Fruit fly (Drosophila melanogaster) whole organism, wandering third instar larva: ENCODE data around the gene CG42512.

ENCODE experiments used
- Abd-B ChIP-seq: fragments of >200 bp; optimal IDR thresholded peaks from 2 replicates; lab custom pipeline; 2017; ENCODE audit warnings: missing biosample characterization, missing genetic modification characterization
- CG32264 ChIP-seq: fragments of 200-800 bp; sonication (Bioruptor generic); optimal IDR thresholded peaks from 2 replicates; lab custom pipeline; 2016; ENCODE audit warnings: missing biosample characterization, missing genetic modification characterization
- CrebA ChIP-seq: fragments of 200-800 bp; sonication (Bioruptor generic); optimal IDR thresholded peaks from 2 replicates; lab custom pipeline; 2016; ENCODE audit warnings: missing biosample characterization, mild to moderate bottlenecking, missing genetic modification characterization, borderline replicate concordance
- Dfd ChIP-seq: fragments of >200 bp; optimal IDR thresholded peaks from 2 replicates; lab custom pipeline; 2017; ENCODE audit warnings: missing biosample characterization, missing genetic modification characterization
- Dif ChIP-seq: fragments of 200-275, 200-300 bp; sonication (Bioruptor generic); optimal IDR thresholded peaks from 2 replicates; lab custom pipeline; 2018; ENCODE audit warnings: missing biosample characterization, missing genetic modification characterization; ENCODE audit not compliant: partially characterized antibody
- HLH106 ChIP-seq: fragments of 200-800 bp; optimal IDR thresholded peaks from 3 replicates; lab custom pipeline; 2019; ENCODE audit warnings: missing biosample characterization, mild to moderate bottlenecking, missing genetic modification characterization, moderate library complexity
- Hnf4 ChIP-seq: fragments of 200-800 bp; sonication (Bioruptor generic); optimal IDR thresholded peaks from 2 replicates; lab custom pipeline; 2016; ENCODE audit warnings: missing biosample characterization, mild to moderate bottlenecking, missing genetic modification characterization
- Hr78 ChIP-seq: fragments of >200 bp; optimal IDR thresholded peaks from 2 replicates; lab custom pipeline; 2017; ENCODE audit warnings: missing biosample characterization, missing genetic modification characterization
- Jra ChIP-seq: sonication (Bioruptor generic); optimal IDR thresholded peaks from 2 replicates; lab custom pipeline; 2016; ENCODE audit warnings: missing biosample characterization, missing genetic modification characterization
- Myc ChIP-seq: fragments of >200 bp; optimal IDR thresholded peaks from 2 replicates; lab custom pipeline; 2017
- N ChIP-seq: fragments of >200 bp; optimal IDR thresholded peaks from 2 replicates; lab custom pipeline; 2018; ENCODE audit warnings: missing biosample characterization, missing external identifiers, missing genetic modification characterization
- OdsH ChIP-seq: fragments of 200-800 bp; sonication (Bioruptor generic); optimal IDR thresholded peaks from 2 replicates; lab custom pipeline; 2016; ENCODE audit warnings: missing biosample characterization, mild to moderate bottlenecking, missing genetic modification characterization
- Rel ChIP-seq, 2 experiments: fragments of 200-800 bp; sonication (Bioruptor generic) in 1 of 2; optimal IDR thresholded peaks; 2 replicates in 1 of 2; 3 replicates in 1 of 2; lab custom pipeline; 2016 to 2019; ENCODE audit warnings: mild to moderate bottlenecking in 2 of 2, missing biosample characterization in 2 of 2, missing genetic modification characterization in 2 of 2, moderate library complexity in 1 of 2
- Sp1 ChIP-seq: fragments of 200-800 bp; sonication (Bioruptor generic); optimal IDR thresholded peaks from 3 replicates; lab custom pipeline; 2019; ENCODE audit warnings: missing biosample characterization, mild to moderate bottlenecking, missing genetic modification characterization, moderate library complexity
- Vsx2 ChIP-seq: fragments of 200-300, 225-300 bp; sonication (Bioruptor generic); optimal IDR thresholded peaks from 2 replicates; lab custom pipeline; 2018; ENCODE audit warnings: missing biosample characterization, missing genetic modification characterization; ENCODE audit not compliant: partially characterized antibody
- br ChIP-seq: fragments of 200-800 bp; sonication (Bioruptor generic); optimal IDR thresholded peaks from 2 replicates; lab custom pipeline; 2016; ENCODE audit warnings: missing biosample characterization, missing genetic modification characterization
- dmrt93B ChIP-seq: fragments of 200-800 bp; sonication (Bioruptor generic); optimal IDR thresholded peaks from 2 replicates; lab custom pipeline; 2018; ENCODE audit warnings: missing biosample characterization, mild to moderate bottlenecking, missing genetic modification characterization
- dsf ChIP-seq: sonication (Bioruptor generic); optimal IDR thresholded peaks from 2 replicates; lab custom pipeline; 2016; ENCODE audit warnings: missing biosample characterization, missing genetic modification characterization, borderline replicate concordance
- foxo ChIP-seq, 2 experiments: fragments of 200-800 bp; sonication (Bioruptor generic); optimal IDR thresholded peaks; 2 replicates in 1 of 2; 3 replicates in 1 of 2; lab custom pipeline; 2016 to 2017; ENCODE audit warnings: missing biosample characterization in 2 of 2, missing genetic modification characterization in 2 of 2
- fru ChIP-seq: fragments of 200-800 bp; sonication (Bioruptor generic); optimal IDR thresholded peaks from 3 replicates; lab custom pipeline; 2016; ENCODE audit warnings: missing biosample characterization, mild to moderate bottlenecking, missing genetic modification characterization
- h ChIP-seq: fragments of 200-800 bp; sonication (Bioruptor generic); optimal IDR thresholded peaks from 3 replicates; lab custom pipeline; 2016; ENCODE audit warnings: missing biosample characterization, mild to moderate bottlenecking, missing genetic modification characterization
- jim ChIP-seq: fragments of 175-275, 200-325 bp; sonication (Bioruptor generic); optimal IDR thresholded peaks from 2 replicates; lab custom pipeline; 2016; ENCODE audit warnings: missing biosample characterization, mild to moderate bottlenecking, missing genetic modification characterization
- lola ChIP-seq: fragments of >200 bp; optimal IDR thresholded peaks from 2 replicates; lab custom pipeline; 2017; ENCODE audit warnings: missing biosample characterization, missing genetic modification characterization
- pan ChIP-seq: fragments of >200 bp; optimal IDR thresholded peaks from 2 replicates; lab custom pipeline; 2017
- psq ChIP-seq: fragments of 200-800 bp; sonication (Bioruptor generic); optimal IDR thresholded peaks from 3 replicates; lab custom pipeline; 2017; ENCODE audit warnings: missing biosample characterization, mild to moderate bottlenecking, missing genetic modification characterization, moderate library complexity
- rgr ChIP-seq: fragments of 200-800 bp; sonication (Bioruptor generic); optimal IDR thresholded peaks from 3 replicates; lab custom pipeline; 2016; ENCODE audit warnings: missing biosample characterization, mild to moderate bottlenecking, missing genetic modification characterization
- sage ChIP-seq: fragments of 200-800 bp; sonication (Bioruptor generic); optimal IDR thresholded peaks from 2 replicates; lab custom pipeline; 2016; ENCODE audit warnings: missing biosample characterization, mild to moderate bottlenecking, missing genetic modification characterization
- sv ChIP-seq: fragments of 200-800 bp; sonication (Bioruptor generic); optimal IDR thresholded peaks from 3 replicates; lab custom pipeline; 2016; ENCODE audit warnings: missing biosample characterization, missing genetic modification characterization
- usp ChIP-seq: fragments of >200 bp; optimal IDR thresholded peaks from 2 replicates; lab custom pipeline; 2017; ENCODE audit warnings: missing biosample characterization, missing genetic modification characterization

Gene CG42512

dm6 chrX:16677163-16677562, 26.0 kb downstream of the CG42512 start:
- TF ChIP-seq Hr78 (no peak), Sp1 (peak; percentile 20), HLH106 (tag; lab: Kevin White, UChicago) (peak; percentile 22)

DNA sequence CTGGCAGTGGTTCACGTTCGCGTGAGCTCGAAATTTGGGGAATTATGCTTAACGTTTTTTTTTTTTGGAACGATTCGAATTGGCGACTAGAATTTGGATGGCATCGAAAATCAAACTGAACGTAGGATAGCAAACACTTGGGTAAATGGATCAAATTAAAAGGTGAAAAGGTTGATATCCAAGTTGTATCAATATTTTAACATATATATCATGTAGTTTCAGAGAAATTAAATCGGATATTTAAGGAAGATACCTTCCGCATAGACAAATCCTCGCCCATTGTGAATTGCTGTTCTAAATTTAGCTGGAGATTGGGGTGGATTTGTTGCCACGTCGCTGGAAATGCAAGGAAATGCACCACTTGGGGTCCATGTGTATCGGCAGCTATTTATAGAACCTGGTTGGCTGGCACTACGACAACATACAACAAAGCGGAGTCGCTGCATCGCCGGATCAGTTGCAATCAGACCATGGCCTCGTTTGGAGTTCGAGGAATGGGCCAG, 27.7 kb downstream of the CG42512 start, which contains the start of the genes CG13010 and sing:
CG13010 (minus strand) TSS at position 101 of the 503 bp plus-strand sequence.
sing (plus strand) TSS at position 453 of the 503 bp plus-strand sequence.
- no peak for TF ChIP-seq Hnf4 (GFP tag; lab: Kevin White, UChicago)
- TF ChIP-seq OdsH, result no peak
- no peak for TF ChIP-seq Rel (GFP tag; optimal IDR thresholded peaks at IDR 0.05; lab: Kevin White, UChicago)
- no peak for TF ChIP-seq Rel (tag; optimal IDR thresholded peaks at IDR 0.05; lab: Kevin White, UChicago)
- TF ChIP-seq pan (lab: Kevin White, UChicago), result no peak
- TF ChIP-seq jim (GFP tag; lab: Kevin White, UChicago), result no peak
- no peak for TF ChIP-seq psq (GFP tag; lab: Kevin White, UChicago)
- TF ChIP-seq Dif (GFP tag; lab: Kevin White, UChicago), result no peak
- TF ChIP-seq CrebA (GFP tag; lab: Kevin White, UChicago), result no peak
- no peak for TF ChIP-seq br
- no peak for TF ChIP-seq fru (GFP tag; lab: Kevin White, UChicago)
- no peak for TF ChIP-seq Hr78
- TF ChIP-seq HLH106 (tag; lab: Kevin White, UChicago), result no peak
- no peak for TF ChIP-seq Vsx2
- TF ChIP-seq dmrt93B (GFP tag; lab: Kevin White, UChicago), result no peak
- no peak for TF ChIP-seq N (GFP tag; lab: Kevin White, UChicago)
- no peak for TF ChIP-seq sage
- TF ChIP-seq Sp1, result no peak
- no peak for TF ChIP-seq CG32264 (GFP tag; lab: Kevin White, UChicago)

- peak; percentile 55 for TF ChIP-seq Jra (GFP tag; lab: Kevin White, UChicago)
- TF ChIP-seq foxo (GFP tag; optimal IDR thresholded peaks at IDR 0.05; lab: Kevin White, UChicago), result peak in 1 of 2 experiments; percentile 5
- no peak for TF ChIP-seq psq (GFP tag; lab: Kevin White, UChicago)
- no peak for TF ChIP-seq Sp1
- TF ChIP-seq Myc (lab: Kevin White, UChicago), result peak; percentile 75
- TF ChIP-seq N (GFP tag; lab: Kevin White, UChicago), result peak; percentile 56
- TF ChIP-seq lola, result no peak
- TF ChIP-seq Dif (GFP tag; lab: Kevin White, UChicago), result peak; percentile 6
Measured at dm6 chrX:16683765-16684164, 32.6 kb downstream of the CG42512 start, which contains the start of gene Axs. Gene Axs, minus strand, starts transcription at chrX:16683895.

DNA sequence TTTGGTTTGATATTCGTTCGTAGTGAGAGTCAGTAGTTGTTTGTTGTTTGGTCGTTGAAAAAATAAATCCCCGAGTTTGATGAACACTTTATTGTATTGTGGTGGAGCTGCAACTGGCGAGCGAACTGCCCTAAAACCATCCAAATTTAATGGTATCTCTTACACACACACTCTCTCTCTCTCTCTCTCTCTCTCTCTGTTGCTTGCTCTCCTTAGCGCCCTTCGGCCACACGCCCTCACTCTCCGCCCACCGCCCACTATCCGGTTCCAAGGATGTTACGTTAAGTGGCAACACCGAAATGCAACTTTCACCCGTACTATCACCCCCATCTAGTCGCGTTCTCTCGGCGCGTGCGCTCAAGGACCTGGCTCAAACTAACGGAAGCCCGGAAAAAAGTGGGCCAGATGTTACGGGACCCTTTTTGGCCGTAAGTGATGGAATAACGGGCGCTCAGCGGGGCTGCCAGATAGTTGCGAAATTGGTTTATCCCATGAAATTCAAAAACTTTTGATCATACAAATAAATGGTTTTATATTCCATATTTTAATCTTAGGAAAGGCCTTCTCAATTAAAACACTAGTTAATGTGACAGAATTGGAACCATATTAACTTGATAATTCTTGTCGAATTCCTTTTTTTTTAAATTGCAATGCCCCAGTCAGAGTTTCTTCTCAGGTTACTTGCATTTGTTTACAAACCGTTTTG, 36.4 kb downstream of the CG42512 start:
- TF ChIP-seq Dfd (GFP tag; lab: Kevin White, UChicago), result no peak
- no peak for TF ChIP-seq Jra (GFP tag; lab: Kevin White, UChicago)
- no peak for TF ChIP-seq sage
- no peak for TF ChIP-seq Abd-B (GFP tag; lab: Kevin White, UChicago)
- TF ChIP-seq sv (GFP tag; lab: Kevin White, UChicago), result no peak
- no peak for TF ChIP-seq CG32264 (GFP tag; lab: Kevin White, UChicago)
- TF ChIP-seq Myc (lab: Kevin White, UChicago), result no peak
- TF ChIP-seq rgr (GFP tag; lab: Kevin White, UChicago), result no peak
- no peak for TF ChIP-seq Rel (GFP tag; optimal IDR thresholded peaks at IDR 0.05; lab: Kevin White, UChicago)
- TF ChIP-seq Rel (tag; optimal IDR thresholded peaks at IDR 0.05; lab: Kevin White, UChicago), result no peak
- TF ChIP-seq OdsH, result no peak
- TF ChIP-seq lola, result no peak
- TF ChIP-seq HLH106 (tag; lab: Kevin White, UChicago), result no peak
- no peak for TF ChIP-seq dsf (GFP tag; lab: Kevin White, UChicago)
- no peak for TF ChIP-seq usp
- no peak for TF ChIP-seq br

dm6 chrX:16688106-16688459, 36.9 kb downstream of the CG42512 start:
- TF ChIP-seq h (GFP tag; lab: Kevin White, UChicago), result no peak
- TF ChIP-seq Rel (GFP tag; optimal IDR thresholded peaks at IDR 0.05; lab: Kevin White, UChicago), result no peak
- TF ChIP-seq Rel (tag; optimal IDR thresholded peaks at IDR 0.05; lab: Kevin White, UChicago), result peak; percentile 50
